Worm (Caenorhabditis elegans) whole organism, L4 larva: ENCODE results near the gene ZK938.11.
A peak's percentile ranks its signal among the peaks of the same experiment; 100 is the strongest.

Experiments used
- F49E8.2 ChIP-seq: sonication (generic microtip); optimal IDR thresholded peaks from 2 replicates; lab custom pipeline; 2016; ENCODE audit warnings: missing compliant biosample characterization, mild to moderate bottlenecking, missing genetic modification characterization, borderline replicate concordance
- T26A8.4 ChIP-seq: fragments of 200-800 bp; sonication (Bioruptor generic); IDR thresholded peaks from 2 replicates; pipeline ENCODE4 v1.3.6; 2022; ENCODE audit warnings: missing genetic modification characterization, missing compliant biosample characterization
- Y48G9A.11 ChIP-seq: fragments of 200-800 bp; sonication (Bioruptor generic); IDR thresholded peaks from 2 replicates; pipeline ENCODE4 v1.3.6; 2022; ENCODE audit warnings: missing genetic modification reagents, missing genetic modification characterization, missing compliant biosample characterization
- ZK546.5 ChIP-seq, 2 experiments: sonication (generic microtip); optimal IDR thresholded peaks; 2 replicates each; lab custom pipeline; 2017; ENCODE audit warnings: missing biosample characterization in 2 of 2, missing genetic modification characterization in 2 of 2
- aha-1 ChIP-seq: fragments of 150-350 bp; peaks from one replicate; lab custom pipeline; 2014; ENCODE audit warnings: missing biosample characterization, missing genetic modification characterization
- aly-2 ChIP-seq: sonication (generic microtip); optimal IDR thresholded peaks from 2 replicates; lab custom pipeline; 2018; ENCODE audit warnings: missing biosample characterization, missing genetic modification characterization
- ama-1 ChIP-seq: fragments of 150-350 bp; optimal IDR thresholded peaks from 2 replicates; lab custom pipeline; 2014; ENCODE audit warnings: inconsistent platforms, mixed read lengths
- arid-1 ChIP-seq: fragments of 200-800 bp; sonication (Bioruptor generic); conservative IDR thresholded peaks from 2 replicates; pipeline ENCODE4 v1.3.6; 2022; ENCODE audit warnings: missing genetic modification reagents, missing genetic modification characterization, missing compliant biosample characterization
- ceh-28 ChIP-seq: fragments of 150-350 bp; optimal IDR thresholded peaks from 2 replicates; lab custom pipeline; 2014; ENCODE audit warnings: missing biosample characterization, missing genetic modification reagents, missing genetic modification characterization
- ceh-62 ChIP-seq: sonication (generic microtip); optimal IDR thresholded peaks from 2 replicates; lab custom pipeline; 2017; ENCODE audit warnings: missing biosample characterization, missing genetic modification characterization
- ces-1 ChIP-seq: fragments of 150-350 bp; sonication (generic microtip); optimal IDR thresholded peaks from 4 replicates; lab custom pipeline; 2014; ENCODE audit warnings: missing biosample characterization, missing genetic modification reagents, missing genetic modification characterization
- daf-19 ChIP-seq: fragments of 200-800 bp; sonication (Bioruptor generic); conservative IDR thresholded peaks from 2 replicates; pipeline ENCODE4 v1.3.6; 2022; ENCODE audit warnings: missing genetic modification characterization, missing compliant biosample characterization
- fos-1 ChIP-seq: fragments of 150-350 bp; optimal IDR thresholded peaks from 2 replicates; lab custom pipeline; 2014; ENCODE audit warnings: missing biosample characterization, missing genetic modification characterization
- gei-8 ChIP-seq: fragments of 200-800 bp; sonication (Bioruptor generic); optimal IDR thresholded peaks from 2 replicates; lab custom pipeline; 2018; ENCODE audit warnings: mild to moderate bottlenecking, missing genetic modification characterization, missing compliant biosample characterization
- jun-1 ChIP-seq: fragments of 150-350 bp; optimal IDR thresholded peaks from 2 replicates; lab custom pipeline; 2014; ENCODE audit warnings: missing biosample characterization, missing genetic modification reagents, missing genetic modification characterization
- lin-1 ChIP-seq: fragments of 200-800 bp; sonication (Bioruptor generic); IDR thresholded peaks from 2 replicates; pipeline ENCODE4 v1.3.6; 2022; ENCODE audit warnings: missing genetic modification reagents, missing genetic modification characterization, missing compliant biosample characterization
- lin-13 ChIP-seq: fragments of 150-350 bp; optimal IDR thresholded peaks from 2 replicates; lab custom pipeline; 2014; ENCODE audit warnings: missing biosample characterization, missing genetic modification reagents, missing genetic modification characterization
- mdl-1 ChIP-seq, 2 experiments: fragments of 150-350 bp in 1 of 2; sonication (generic microtip) in 1 of 2; optimal IDR thresholded peaks; 2 replicates each; lab custom pipeline; 2014 to 2017; ENCODE audit warnings: missing biosample characterization in 2 of 2, missing genetic modification characterization in 2 of 2
- nhr-102 ChIP-seq: sonication (generic microtip); optimal IDR thresholded peaks from 2 replicates; lab custom pipeline; 2016; ENCODE audit warnings: mild to moderate bottlenecking, missing genetic modification characterization, moderate library complexity, missing compliant biosample characterization
- nhr-11 ChIP-seq: fragments of 150-350 bp; optimal IDR thresholded peaks from 2 replicates; lab custom pipeline; 2014; ENCODE audit warnings: missing biosample characterization, missing genetic modification characterization
- nhr-237 ChIP-seq: sonication (generic microtip); optimal IDR thresholded peaks from 2 replicates; lab custom pipeline; 2017; ENCODE audit warnings: missing biosample characterization, missing genetic modification characterization
- nhr-28 ChIP-seq: fragments of 150-350 bp; optimal IDR thresholded peaks from 2 replicates; lab custom pipeline; 2014; ENCODE audit warnings: missing biosample characterization, missing genetic modification characterization
- nhr-76 ChIP-seq: fragments of 150-350 bp; optimal IDR thresholded peaks from 2 replicates; lab custom pipeline; 2014; ENCODE audit warnings: missing biosample characterization, missing genetic modification characterization
- rbr-2 ChIP-seq: sonication (generic microtip); optimal IDR thresholded peaks from 2 replicates; lab custom pipeline; 2016; ENCODE audit warnings: missing genotype, missing genetic modification characterization, missing compliant biosample characterization
- saeg-2 ChIP-seq: fragments of 200-800 bp; sonication (Bioruptor generic); IDR thresholded peaks from 2 replicates; pipeline ENCODE4 v1.3.6; 2022; ENCODE audit warnings: missing genetic modification reagents, missing genetic modification characterization, missing compliant biosample characterization
- spr-1 ChIP-seq: sonication (generic microtip); optimal IDR thresholded peaks from 2 replicates; lab custom pipeline; 2016; ENCODE audit warnings: mild to moderate bottlenecking, missing genetic modification characterization, missing compliant biosample characterization
- spr-3 ChIP-seq: fragments of 200-800 bp; sonication (Bioruptor generic); optimal IDR thresholded peaks from 2 replicates; lab custom pipeline; 2018; ENCODE audit warnings: mild to moderate bottlenecking, missing genetic modification characterization, missing compliant biosample characterization
- unc-62 ChIP-seq, 3 experiments: fragments of 150-350 bp in 1 of 3; sonication (generic microtip); optimal IDR thresholded peaks in 2 of 3; peaks in 1 of 3; 1 replicate in 1 of 3; 2 replicates in 2 of 3; lab custom pipeline; 2014 to 2017; ENCODE audit warnings: missing biosample characterization in 3 of 3, missing genetic modification characterization in 3 of 3, missing genetic modification reagents in 3 of 3, missing genotype in 1 of 3
- vab-7 ChIP-seq: fragments of 200-800 bp; sonication (Bioruptor generic); IDR thresholded peaks from 2 replicates; pipeline ENCODE4 v1.3.6; 2022; ENCODE audit warnings: missing genetic modification reagents, missing genetic modification characterization, missing compliant biosample characterization
- zfp-3 ChIP-seq: fragments of 200-800 bp; sonication (Bioruptor generic); conservative IDR thresholded peaks from 2 replicates; pipeline ENCODE4 v1.3.6; 2022; ENCODE audit warnings: missing genetic modification reagents, missing genetic modification characterization, missing compliant biosample characterization
- ztf-11 ChIP-seq: fragments of 150-350 bp; optimal IDR thresholded peaks from 2 replicates; lab custom pipeline; 2014; ENCODE audit warnings: missing biosample characterization, missing genetic modification characterization

Gene ZK938.11

DNA sequence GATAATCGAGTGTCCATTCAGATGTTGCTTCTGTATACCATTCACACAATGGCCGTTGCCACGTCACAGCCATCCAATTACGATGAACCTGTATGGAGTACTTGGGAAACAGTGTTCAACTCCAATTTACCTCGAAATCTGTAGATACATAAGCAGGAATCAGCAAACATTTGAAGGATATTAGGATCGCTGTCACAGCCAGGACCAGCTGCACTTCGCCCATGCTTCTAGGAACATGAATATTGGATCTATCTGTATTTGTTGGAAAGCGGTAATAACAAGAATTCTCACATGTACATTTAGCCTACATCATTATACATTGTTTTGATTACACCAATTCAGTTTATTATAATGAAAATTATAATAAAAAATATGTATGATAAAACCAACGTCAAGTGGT, 46.0 kb upstream of the ZK938.11 start, which contains the start of gene algn-8 (continued):
- TF ChIP-seq spr-1 (tag; lab: Kevin White, UChicago) (no peak), ama-1 (lab: Kevin White, UChicago) (no peak), spr-3 (GFP tag; lab: Kevin White, UChicago) (peak; percentile 10), T26A8.4 (GFP tag; lab: Robert Waterston, UW) (0 out of 2 replicates have a peak, but pooled peaks have one; percentile 49), ZK546.5 (tag; optimal IDR thresholded peaks at IDR 0.05; lab: Kevin White, UChicago) (no peak), nhr-11 (tag; lab: Kevin White, UChicago) (no peak), zfp-3 (GFP tag; lab: Robert Waterston, UW) (0 out of 2 replicates have a peak, but pooled peaks have one; percentile 29), F49E8.2 (tag; lab: Kevin White, UChicago) (no peak), ceh-62 (no peak), vab-7 (no peak), saeg-2 (GFP tag; lab: Robert Waterston, UW) (no peak)

DNA sequence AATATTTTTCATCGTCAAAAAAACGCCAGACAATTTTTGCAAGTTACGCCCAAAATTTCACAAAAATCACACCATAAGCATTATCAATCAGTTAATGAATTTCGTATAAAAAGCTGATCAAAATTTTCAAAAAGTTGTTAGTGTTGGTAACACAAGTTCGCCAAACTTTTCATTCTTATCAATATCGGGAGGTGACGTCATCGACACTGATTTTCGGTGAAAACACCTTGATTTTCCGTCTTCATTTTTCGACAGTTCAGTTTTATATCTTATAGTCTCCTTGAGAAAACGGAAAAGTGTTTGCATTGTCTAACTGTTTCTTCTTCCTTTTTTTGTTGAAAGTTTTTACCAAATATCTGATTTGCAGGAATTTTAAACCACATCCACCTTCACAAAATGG, 40.6 kb upstream of the ZK938.11 start, which contains the start of gene C08H9.15:
C08H9.15 (plus strand) TSS at position 368 of the 400 bp plus-strand sequence.
- TF ChIP-seq lin-1 (GFP tag; lab: Robert Waterston, UW) (no peak), nhr-28 (tag; lab: Kevin White, UChicago) (peak; percentile 11)

DNA sequence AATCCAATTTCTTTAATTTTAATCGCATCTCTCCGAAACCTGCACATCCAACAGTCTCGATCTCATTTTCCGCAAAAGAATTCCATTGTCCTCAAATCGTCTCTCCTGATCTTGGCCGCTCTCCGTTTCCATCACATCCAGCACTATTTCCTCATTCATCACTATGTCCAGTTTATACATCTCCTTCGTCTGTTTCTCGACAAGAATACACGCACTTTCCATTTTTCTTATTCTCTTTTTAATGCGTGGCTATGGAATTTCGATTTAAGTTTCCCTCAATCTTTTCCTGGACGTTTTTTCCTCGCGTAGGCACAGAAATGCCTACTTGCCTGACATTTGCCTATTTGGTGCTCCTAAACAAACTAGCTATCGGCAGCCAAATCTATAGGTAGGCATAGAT, 39.6 kb upstream of the ZK938.11 start:
- TF ChIP-seq Y48G9A.11 (no peak), daf-19 (no peak), unc-62 (GFP tag; optimal IDR thresholded peaks at IDR 0.05 in 1 of 2; lab: Kevin White, UChicago) (peak in 1 of 2 experiments; percentile 8), unc-62 (tag; optimal IDR thresholded peaks at IDR 0.05; lab: Kevin White, UChicago) (no peak), vab-7 (no peak), ztf-11 (tag; lab: Kevin White, UChicago) (no peak), spr-3 (GFP tag; lab: Kevin White, UChicago) (no peak), nhr-76 (no peak), aha-1 (peak; percentile 73), nhr-102 (tag; lab: Kevin White, UChicago) (no peak), arid-1 (GFP tag; lab: Robert Waterston, UW) (no peak), nhr-237 (tag; lab: Kevin White, UChicago) (no peak), lin-13 (GFP tag; lab: Kevin White, UChicago) (no peak)

DNA sequence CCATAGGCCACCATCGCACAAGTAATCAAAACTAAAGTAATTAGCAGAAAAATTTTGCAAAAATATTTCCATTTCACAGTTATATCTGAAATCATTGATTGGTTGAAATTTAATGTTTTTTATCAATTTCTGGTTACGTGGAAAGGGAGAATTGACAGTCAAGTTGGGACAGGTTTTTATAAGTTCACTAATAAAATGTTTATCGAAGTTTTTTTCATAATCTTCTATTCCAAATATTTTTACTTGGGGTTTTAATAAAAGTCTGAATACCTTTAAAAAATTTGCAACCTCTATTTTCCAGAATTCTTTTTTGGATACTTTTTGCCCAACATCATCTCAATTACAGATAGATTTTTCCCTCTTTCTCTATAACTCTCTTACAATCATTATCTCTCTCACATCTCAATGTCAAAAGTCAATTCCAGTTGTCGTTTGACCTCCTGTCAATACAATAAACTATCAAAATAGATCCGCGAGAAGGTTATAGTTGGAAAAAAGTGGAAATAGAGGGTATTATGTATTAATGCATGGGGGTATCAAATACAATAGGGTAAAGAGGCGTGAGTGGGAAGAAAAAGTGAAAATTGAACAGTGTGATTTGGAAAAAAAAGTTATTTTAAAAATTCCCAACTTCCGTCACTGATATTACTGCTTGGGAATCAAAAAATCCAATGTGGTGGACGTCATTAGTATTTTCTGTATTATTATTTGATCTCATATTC, 34.5 kb upstream of the ZK938.11 start, which contains the start of the genes chil-2 and ctsa-3.2:
chil-2 (minus strand) TSS at position 101 of the 722 bp plus-strand sequence.
ctsa-3.2 (plus strand) TSS at position 672 of the 722 bp plus-strand sequence.
- TF ChIP-seq jun-1 (tag; lab: Kevin White, UChicago) (no peak), fos-1 (tag; lab: Kevin White, UChicago) (no peak), T26A8.4 (GFP tag; lab: Robert Waterston, UW) (no peak)

DNA sequence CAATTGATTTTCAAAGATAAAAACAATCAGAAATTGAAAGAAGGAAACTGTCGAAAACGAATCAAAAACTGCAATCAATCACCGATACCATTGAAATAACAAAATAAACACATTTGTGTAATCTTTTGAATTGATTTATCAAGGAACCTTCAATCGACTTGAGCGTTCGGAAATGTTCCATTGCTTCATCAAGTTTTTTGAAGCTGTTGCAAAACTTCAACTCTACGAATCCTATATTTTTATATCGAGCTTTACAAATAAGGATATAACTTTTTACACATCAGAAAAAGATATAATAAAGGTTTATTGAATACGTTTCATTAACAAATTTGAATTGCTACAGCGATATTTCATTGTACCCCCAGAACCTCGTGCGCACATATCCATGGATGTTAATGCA, 32.7 kb upstream of the ZK938.11 start, which contains the start of gene chil-8:
chil-8 (minus strand) TSS at position 101 of the 400 bp plus-strand sequence.
- no peak for TF ChIP-seq ceh-28
- no peak for TF ChIP-seq ces-1
- no peak for TF ChIP-seq mdl-1 (tag; optimal IDR thresholded peaks at IDR 0.05; lab: Kevin White, UChicago)
- TF ChIP-seq aly-2 (tag; lab: Kevin White, UChicago), result no peak
- peak; percentile 37 for TF ChIP-seq aha-1

DNA sequence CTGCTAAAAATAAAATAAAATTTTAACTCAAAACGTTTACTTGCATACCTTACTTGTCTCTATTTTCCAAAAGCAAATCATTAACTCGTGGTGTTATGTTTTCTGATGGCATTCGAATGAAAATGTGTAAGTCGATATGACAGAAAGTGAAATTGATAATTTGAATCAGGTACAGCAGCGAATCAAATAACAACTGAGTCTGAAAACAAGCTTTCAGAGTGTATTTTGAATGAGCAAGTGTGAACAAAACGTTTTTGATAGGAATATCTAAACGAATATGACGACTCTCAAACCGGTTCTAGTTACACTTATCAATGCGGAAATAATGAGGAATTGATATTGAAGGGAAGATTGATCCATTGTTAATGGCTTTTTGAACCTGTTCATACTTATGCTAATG, 30.8 kb upstream of the ZK938.11 start, which contains the start of gene chil-7:
chil-7 (minus strand) TSS at position 112 of the 400 bp plus-strand sequence.
- TF ChIP-seq rbr-2 (no peak), unc-62 (GFP tag; optimal IDR thresholded peaks at IDR 0.05 in 1 of 2; lab: Kevin White, UChicago) (peak in 1 of 2 experiments; percentile 97), unc-62 (tag; optimal IDR thresholded peaks at IDR 0.05; lab: Kevin White, UChicago) (no peak), gei-8 (GFP tag; lab: Kevin White, UChicago) (no peak)
